Fruit fly (Drosophila melanogaster) whole organism, embryonic: ENCODE results near the gene GABA-B-R3.
A peak's percentile ranks its signal among the peaks of the same experiment; 100 is the strongest.

ENCODE experiments used
- Antp ChIP-seq: fragments of 200-800 bp; sonication (Bioruptor generic); optimal IDR thresholded peaks from 3 replicates; lab custom pipeline; 2016; ENCODE audit warnings: missing biosample characterization, missing genetic modification characterization
- B-H1 ChIP-seq: fragments of 200-800 bp; sonication (Bioruptor generic); IDR thresholded peaks from 3 replicates; pipeline ENCODE4 v1.3.6; 2022; ENCODE audit warnings: missing biosample characterization, missing genetic modification characterization
- Bgb ChIP-seq: fragments of 200-800 bp; sonication (Bioruptor generic); IDR thresholded peaks from 2 replicates; pipeline ENCODE4 v1.3.6; 2022; ENCODE audit warnings: missing biosample characterization, missing genetic modification characterization; ENCODE audit not compliant: partially characterized antibody
- Blimp-1 ChIP-seq: fragments of 200-800 bp; sonication (Bioruptor generic); optimal IDR thresholded peaks from 3 replicates; lab custom pipeline; 2018; ENCODE audit warnings: missing biosample characterization, missing genetic modification characterization, mild to moderate bottlenecking, moderate library complexity, missing genetic modification reagents
- C15 ChIP-seq: fragments of 200-800 bp; sonication (Bioruptor generic); IDR thresholded peaks from 3 replicates; pipeline ENCODE4 v1.3.6; 2022; ENCODE audit warnings: missing biosample characterization, missing genetic modification characterization
- CG12769 ChIP-seq: fragments of 200-800 bp; sonication (Bioruptor generic); optimal IDR thresholded peaks from 2 replicates; lab custom pipeline; 2019; ENCODE audit warnings: missing biosample characterization, mild to moderate bottlenecking, missing genetic modification characterization, moderate library complexity
- CG13775 ChIP-seq: fragments of 200-800 bp; sonication (Bioruptor generic); optimal IDR thresholded peaks from 3 replicates; lab custom pipeline; 2017; ENCODE audit warnings: missing biosample characterization, mild to moderate bottlenecking, missing genetic modification characterization
- CG18764 ChIP-seq: fragments of 200-800 bp; sonication (Bioruptor generic); optimal IDR thresholded peaks from 3 replicates; lab custom pipeline; 2016; ENCODE audit warnings: missing biosample characterization, missing genetic modification characterization
- CG30020 ChIP-seq: fragments of 200-800 bp; optimal IDR thresholded peaks from 2 replicates; lab custom pipeline; 2019; ENCODE audit warnings: missing biosample characterization, mild to moderate bottlenecking, missing genetic modification characterization, moderate library complexity
- CG33557 ChIP-seq: fragments of 200-800 bp; sonication (Bioruptor generic); optimal IDR thresholded peaks from 2 replicates; lab custom pipeline; 2019; ENCODE audit warnings: missing biosample characterization, mild to moderate bottlenecking, missing genetic modification characterization, moderate library complexity
- CG5953 ChIP-seq: fragments of 200-800 bp; sonication (Bioruptor generic); IDR thresholded peaks from 2 replicates; pipeline ENCODE4 v1.3.6; 2022; ENCODE audit warnings: missing biosample characterization, missing genetic modification characterization
- CG8924 ChIP-seq: fragments of 200-800 bp; optimal IDR thresholded peaks from 3 replicates; lab custom pipeline; 2019; ENCODE audit warnings: missing biosample characterization, mild to moderate bottlenecking, missing genetic modification characterization, moderate library complexity
- CHES-1-like ChIP-seq: fragments of 200-800 bp; sonication (Bioruptor generic); optimal IDR thresholded peaks from 2 replicates; lab custom pipeline; 2016; ENCODE audit warnings: missing biosample characterization, missing genetic modification characterization
- CrebB ChIP-seq: fragments of 200-800 bp; sonication (Bioruptor generic); optimal IDR thresholded peaks from 3 replicates; lab custom pipeline; 2018; ENCODE audit warnings: missing biosample characterization, mild to moderate bottlenecking, missing genetic modification characterization
- Dip3 ChIP-seq: fragments of 200-800 bp; sonication (Bioruptor generic); optimal IDR thresholded peaks from 3 replicates; lab custom pipeline; 2016; ENCODE audit warnings: missing biosample characterization, missing genetic modification characterization
- Dll ChIP-seq: fragments of 200-800 bp; sonication (Bioruptor generic); IDR thresholded peaks from 4 replicates; pipeline ENCODE4 v1.3.6; 2022; ENCODE audit warnings: missing biosample characterization, missing genetic modification characterization; ENCODE audit not compliant: partially characterized antibody
- Ets65A ChIP-seq: fragments of 200-800 bp; sonication (Bioruptor generic); peaks from one replicate; lab custom pipeline; 2016; ENCODE audit warnings: missing biosample characterization, missing genetic modification characterization
- Hmx ChIP-seq: fragments of 200-800 bp; sonication (Bioruptor generic); optimal IDR thresholded peaks from 2 replicates; lab custom pipeline; 2016; ENCODE audit warnings: missing biosample characterization, missing genetic modification characterization
- Hr78 ChIP-seq, 2 experiments: fragments of 200-800 bp in 1 of 2; fragments of >200 bp in 1 of 2; sonication (Bioruptor generic) in 1 of 2; optimal IDR thresholded peaks; 2 replicates each; lab custom pipeline; 2017 to 2019; ENCODE audit warnings: missing biosample characterization in 2 of 2, missing genetic modification characterization in 2 of 2, mild to moderate bottlenecking in 1 of 2, moderate library complexity in 1 of 2
- Lhr ChIP-seq: fragments of 200-800 bp; sonication (Bioruptor generic); optimal IDR thresholded peaks from 3 replicates; lab custom pipeline; 2017; ENCODE audit warnings: mild to moderate bottlenecking, missing biosample characterization, missing genetic modification reagents, missing genetic modification characterization
- Nf-YB ChIP-seq: fragments of 200-800 bp; sonication (Bioruptor generic); optimal IDR thresholded peaks from 3 replicates; lab custom pipeline; 2019; ENCODE audit warnings: missing biosample characterization, mild to moderate bottlenecking, missing genetic modification characterization, moderate library complexity
- Pdp1 ChIP-seq, 2 experiments: fragments of 200-800 bp; sonication (Bioruptor generic); optimal IDR thresholded peaks; 3 replicates each; lab custom pipeline; 2016; ENCODE audit warnings: missing biosample characterization in 2 of 2, missing genetic modification characterization in 2 of 2, mild to moderate bottlenecking in 1 of 2, moderate library complexity in 1 of 2
- Ravus ChIP-seq: fragments of 200-800 bp; sonication (Bioruptor generic); IDR thresholded peaks from 2 replicates; pipeline ENCODE4 v1.3.6; 2022; ENCODE audit warnings: missing biosample characterization, missing genetic modification characterization
- Spps ChIP-seq: fragments of 200-800 bp; sonication (Bioruptor generic); optimal IDR thresholded peaks from 2 replicates; lab custom pipeline; 2018; ENCODE audit warnings: missing biosample characterization, mild to moderate bottlenecking, missing genetic modification characterization
- Trl ChIP-seq, 3 experiments: fragments of >200 bp in 2 of 3; fragments of 200-800 bp in 1 of 3; sonication (Bioruptor generic) in 1 of 3; optimal IDR thresholded peaks; 2 replicates in 1 of 3; 3 replicates in 2 of 3; lab custom pipeline; 2016 to 2017; ENCODE audit warnings: missing biosample characterization in 1 of 3, missing genetic modification characterization in 1 of 3
- cg ChIP-seq: fragments of 200-800 bp; sonication (Bioruptor generic); optimal IDR thresholded peaks from 3 replicates; lab custom pipeline; 2019; ENCODE audit warnings: missing biosample characterization, mild to moderate bottlenecking, missing genetic modification characterization, moderate library complexity
- chif ChIP-seq, 2 experiments: fragments of 200-800 bp; sonication (Bioruptor generic); optimal IDR thresholded peaks; 3 replicates each; lab custom pipeline; 2016; ENCODE audit warnings: missing biosample characterization in 2 of 2, missing genetic modification characterization in 2 of 2
- corto ChIP-seq: fragments of 200-800 bp; sonication (Bioruptor generic); optimal IDR thresholded peaks from 2 replicates; lab custom pipeline; 2016; ENCODE audit warnings: missing biosample characterization, mild to moderate bottlenecking, missing genetic modification characterization, moderate library complexity
- crol ChIP-seq: fragments of 200-800 bp; sonication (Bioruptor generic); IDR thresholded peaks from 2 replicates; pipeline ENCODE4 v1.3.6; 2022; ENCODE audit warnings: missing biosample characterization, missing genetic modification characterization
- dimm ChIP-seq: fragments of 200-800 bp; sonication (Bioruptor generic); IDR thresholded peaks from 2 replicates; pipeline ENCODE4 v1.3.6; 2022; ENCODE audit warnings: missing biosample characterization, missing genetic modification characterization
- esg ChIP-seq: fragments of 200-800 bp; sonication (Bioruptor generic); conservative IDR thresholded peaks from 2 replicates; pipeline ENCODE4 v1.3.6; 2022; ENCODE audit warnings: missing biosample characterization, missing genetic modification characterization
- fd64A ChIP-seq: fragments of 200-800 bp; sonication (Bioruptor generic); optimal IDR thresholded peaks from 3 replicates; lab custom pipeline; 2018; ENCODE audit warnings: missing biosample characterization, mild to moderate bottlenecking, missing genetic modification characterization
- gcm2 ChIP-seq: fragments of 200-800 bp; sonication (Bioruptor generic); optimal IDR thresholded peaks from 2 replicates; lab custom pipeline; 2016; ENCODE audit warnings: missing biosample characterization, missing genetic modification characterization
- gt ChIP-seq: fragments of 200-800 bp; sonication (Bioruptor generic); IDR thresholded peaks from 2 replicates; pipeline ENCODE4 v1.3.6; 2022; ENCODE audit warnings: missing biosample characterization, missing genetic modification characterization
- hkb ChIP-seq, 2 experiments: fragments of 200-800 bp in 1 of 2; fragments of >200 bp in 1 of 2; sonication (Bioruptor generic) in 1 of 2; IDR thresholded peaks in 1 of 2; optimal IDR thresholded peaks in 1 of 2; 2 replicates each; pipeline versions ENCODE4 v1.3.6 to Lab custom; 2017 to 2022; ENCODE audit warnings: missing biosample characterization in 1 of 2, missing genetic modification characterization in 1 of 2
- jumu ChIP-seq: fragments of 200-800 bp; sonication (Bioruptor generic); optimal IDR thresholded peaks from 3 replicates; lab custom pipeline; 2016; ENCODE audit warnings: missing biosample characterization, missing genetic modification characterization
- kni ChIP-seq: fragments of 200-800 bp; sonication (Bioruptor generic); optimal IDR thresholded peaks from 3 replicates; lab custom pipeline; 2017; ENCODE audit warnings: mild to moderate bottlenecking, missing biosample characterization, missing genetic modification reagents, missing genetic modification characterization
- lbe ChIP-seq: fragments of 200-800 bp; sonication (Bioruptor generic); optimal IDR thresholded peaks from 2 replicates; lab custom pipeline; 2016; ENCODE audit warnings: missing biosample characterization, mild to moderate bottlenecking, missing genetic modification characterization
- mld ChIP-seq: fragments of 200-800 bp; sonication (Bioruptor generic); IDR thresholded peaks from 3 replicates; pipeline ENCODE4 v1.3.6; 2022; ENCODE audit warnings: missing biosample characterization, missing genetic modification characterization; ENCODE audit not compliant: partially characterized antibody
- p53 ChIP-seq: fragments of 200-800 bp; sonication (Bioruptor generic); optimal IDR thresholded peaks from 2 replicates; lab custom pipeline; 2016; ENCODE audit warnings: missing biosample characterization, missing genetic modification characterization
- psq ChIP-seq: fragments of 200-800 bp; sonication (Bioruptor generic); optimal IDR thresholded peaks from 2 replicates; lab custom pipeline; 2017; ENCODE audit warnings: missing biosample characterization, missing genetic modification characterization
- pum ChIP-seq: fragments of 200-800 bp; sonication (Bioruptor generic); optimal IDR thresholded peaks from 2 replicates; lab custom pipeline; 2016; ENCODE audit warnings: missing biosample characterization, missing genetic modification characterization
- sd ChIP-seq: fragments of 200-800 bp; sonication (Bioruptor generic); optimal IDR thresholded peaks from 3 replicates; lab custom pipeline; 2018; ENCODE audit warnings: missing biosample characterization, mild to moderate bottlenecking, missing genetic modification characterization, moderate library complexity
- shn ChIP-seq: fragments of 200-800 bp; sonication (Bioruptor generic); optimal IDR thresholded peaks from 3 replicates; lab custom pipeline; 2016; ENCODE audit warnings: missing biosample characterization, missing genetic modification characterization
- sna ChIP-seq: fragments of 200-800 bp; sonication (Bioruptor generic); IDR thresholded peaks from 2 replicates; pipeline ENCODE4 v1.3.6; 2022; ENCODE audit warnings: missing biosample characterization, missing genetic modification characterization; ENCODE audit not compliant: partially characterized antibody
- ssp ChIP-seq: fragments of 200-800 bp; sonication (Bioruptor generic); IDR thresholded peaks from 2 replicates; pipeline ENCODE4 v1.3.6; 2022; ENCODE audit warnings: missing biosample characterization, missing genetic modification characterization
- trem ChIP-seq: fragments of 200-800 bp; optimal IDR thresholded peaks from 3 replicates; lab custom pipeline; 2019; ENCODE audit warnings: missing biosample characterization, mild to moderate bottlenecking, missing genetic modification characterization, moderate library complexity
- ttk ChIP-seq: fragments of 200-800 bp; sonication (Bioruptor generic); IDR thresholded peaks from 2 replicates; pipeline ENCODE4 v2.1.2; 2022; ENCODE audit warnings: missing biosample characterization, missing genetic modification characterization
- tx ChIP-seq: fragments of 200-800 bp; sonication (Bioruptor generic); optimal IDR thresholded peaks from 2 replicates; lab custom pipeline; 2016; ENCODE audit warnings: missing biosample characterization, missing genetic modification characterization
- vvl ChIP-seq: fragments of 200-800 bp; sonication (Bioruptor generic); IDR thresholded peaks from 2 replicates; pipeline ENCODE4 v1.3.6; 2022; ENCODE audit warnings: missing biosample characterization, missing genetic modification characterization

GABA-B-R3 gene

DNA sequence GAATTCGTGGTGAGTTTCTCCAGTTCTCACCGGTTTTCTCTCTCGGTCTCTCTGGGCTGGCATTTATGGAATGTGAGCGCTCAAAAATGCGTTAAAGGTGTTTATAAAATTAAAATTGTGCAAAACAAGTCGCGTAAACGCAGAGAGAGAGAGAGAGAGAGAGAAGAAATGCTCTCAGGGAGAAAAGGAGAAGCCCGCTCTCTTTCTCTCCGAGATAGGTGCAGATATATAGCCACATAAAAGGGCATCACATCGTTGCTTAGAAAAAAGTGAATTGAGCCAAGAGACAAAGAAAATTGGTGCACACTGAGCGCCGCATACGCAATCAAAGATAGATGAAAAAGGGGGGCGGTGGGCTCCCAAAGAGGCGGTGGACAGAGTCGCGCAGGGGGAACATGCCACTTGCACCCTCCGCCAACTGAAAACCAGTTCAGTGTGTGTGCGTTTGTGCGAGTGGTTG lies 47.8 kb upstream of the GABA-B-R3 start (continued):
- TF ChIP-seq gt (no peak), hkb (optimal IDR thresholded peaks at IDR 0.05; lab: Kevin White, UChicago) (no peak), hkb (GFP tag; IDR thresholded peaks at IDR 0.05; lab: Robert Waterston, UW) (no peak), sna (GFP tag; lab: Robert Waterston, UW) (0 out of 2 replicates have a peak, but pooled peaks have one; percentile 34), jumu (GFP tag; lab: Kevin White, UChicago) (no peak), Spps (tag; lab: Kevin White, UChicago) (no peak), cg (GFP tag; lab: Kevin White, UChicago) (peak; percentile 26), corto (GFP tag; lab: Kevin White, UChicago) (no peak), ssp (no peak), vvl (GFP tag; lab: Robert Waterston, UW) (peak; percentile 30), CG18764 (GFP tag; lab: Kevin White, UChicago) (no peak), B-H1 (GFP tag; lab: Robert Waterston, UW) (no peak), Ravus (GFP tag; lab: Robert Waterston, UW) (peak; percentile 61), Pdp1 (GFP tag; optimal IDR thresholded peaks at IDR 0.05; lab: Kevin White, UChicago) (no peak), shn (no peak), dimm (GFP tag; lab: Robert Waterston, UW) (no peak), fd64A (GFP tag; lab: Kevin White, UChicago) (no peak), Trl (optimal IDR thresholded peaks at IDR 0.05; lab: Kevin White, UChicago) (peak; percentile 80 to 97), Trl (GFP tag; optimal IDR thresholded peaks at IDR 0.05; lab: Kevin White, UChicago) (no peak), Nf-YB (GFP tag; lab: Kevin White, UChicago) (no peak), CG13775 (no peak), CHES-1-like (GFP tag; lab: Kevin White, UChicago) (no peak), Hmx (GFP tag; lab: Kevin White, UChicago) (no peak), kni (GFP tag; lab: Kevin White, UChicago) (peak; percentile 80), pum (no peak), CG30020 (tag; lab: Kevin White, UChicago) (no peak), Bgb (GFP tag; lab: Robert Waterston, UW) (no peak), lbe (peak; percentile 13), CG33557 (GFP tag; lab: Kevin White, UChicago) (no peak), ttk (GFP tag; lab: Robert Waterston, UW) (peak; percentile 34; the same call in 1 of the 2 replicates), mld (GFP tag; lab: Robert Waterston, UW) (no peak), chif (GFP tag; optimal IDR thresholded peaks at IDR 0.05; lab: Kevin White, UChicago) (no peak), C15 (GFP tag; lab: Robert Waterston, UW) (no peak), Dip3 (no peak), CrebB (tag; lab: Kevin White, UChicago) (no peak), sd (peak; percentile 99), trem (no peak), CG8924 (tag; lab: Kevin White, UChicago) (no peak), Dll (GFP tag; lab: Robert Waterston, UW) (peak; percentile 51; the same call in 2 of the 4 replicates), tx (GFP tag; lab: Kevin White, UChicago) (no peak), psq (GFP tag; lab: Kevin White, UChicago) (no peak), Lhr (GFP tag; lab: Kevin White, UChicago) (no peak), esg (no peak), Hr78 (GFP tag; optimal IDR thresholded peaks at IDR 0.05; lab: Kevin White, UChicago) (no peak), p53 (GFP tag; lab: Kevin White, UChicago) (no peak), CG5953 (no peak), gcm2 (no peak), CG12769 (tag; lab: Kevin White, UChicago) (peak; percentile 34), Antp (GFP tag; lab: Kevin White, UChicago) (no peak), Ets65A (GFP tag; lab: Kevin White, UChicago) (peak; percentile 60), crol (GFP tag; lab: Robert Waterston, UW) (peak; percentile 95), Blimp-1 (peak; percentile 17)
